1 fruit fly cellular context compared by ENCODE assay signal in the genomic region with DNA sequence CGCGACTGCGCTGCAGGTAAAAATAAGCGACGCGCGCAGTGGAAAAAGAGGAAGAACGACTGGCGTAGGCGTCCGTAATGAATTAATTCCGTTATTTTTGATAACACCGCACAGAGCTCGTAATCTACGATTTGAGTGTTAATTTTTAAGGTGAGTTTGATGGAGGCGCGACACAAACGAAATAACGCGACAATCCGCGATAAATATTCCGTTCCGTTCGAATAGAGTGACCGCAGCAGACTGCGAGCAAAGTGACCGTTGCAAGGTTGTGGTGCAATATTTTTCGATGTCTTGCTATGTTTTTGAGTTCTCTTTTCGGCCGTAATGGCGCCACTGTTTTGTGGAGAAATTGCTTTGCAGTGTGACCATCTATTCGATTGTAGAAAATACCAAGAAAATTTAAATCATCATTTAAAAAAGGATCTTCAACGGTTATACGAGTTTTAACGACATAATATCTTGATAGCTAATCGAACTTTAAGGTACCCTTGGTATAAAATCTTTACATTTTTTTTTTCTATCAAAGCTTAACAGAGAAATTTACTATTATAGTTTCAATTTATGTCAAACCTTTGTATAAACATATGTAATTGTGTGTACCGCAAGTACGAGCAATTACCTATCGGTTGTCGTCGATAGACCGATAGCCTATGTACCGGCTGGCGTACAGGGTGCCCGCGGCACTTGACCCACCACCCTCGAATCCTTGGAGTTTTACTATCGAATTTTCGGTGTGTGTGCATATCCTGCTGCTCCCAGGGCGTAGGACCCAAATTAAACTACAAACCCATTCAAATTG.
TF ChIP-seq lines count a peak whose summit lies in the region.

A gene (minus strand): TSS at position 248 of the 799 bp plus-strand sequence.
A gene (minus strand): TSS at position 248 of the 799 bp plus-strand sequence.
A gene (plus strand): TSS at position 697 of the 799 bp plus-strand sequence.

TF ChIP-seq in whole organism, embryonic, 481 proteins besides CTCF, POLR2A, EP300 and RAD21 (continued from another document):
- TF ChIP-seq Scr (GFP tag; IDR thresholded peaks at IDR 0.05; lab: Robert Waterston, UW; ENCODE audit: partially characterized antibody) (no peak; the same call in none of the 2 replicates), CG18599 (GFP tag; optimal IDR thresholded peaks at IDR 0.05; lab: Kevin White, UChicago) (no peak), CG16779 (GFP tag; IDR thresholded peaks at IDR 0.05; lab: Robert Waterston, UW) (0 out of 2 replicates have a peak, but pooled peaks have one; percentile 25), E2f2 (GFP tag; IDR thresholded peaks at IDR 0.05; lab: Robert Waterston, UW) (peak; percentile 80), CG10209 (GFP tag; optimal IDR thresholded peaks at IDR 0.05; lab: Kevin White, UChicago) (no peak), CG15479 (GFP tag; optimal IDR thresholded peaks at IDR 0.05; lab: Kevin White, UChicago) (peak; percentile 87), emc (GFP tag; optimal IDR thresholded peaks at IDR 0.05; lab: Kevin White, UChicago) (no peak), CG17359 (tag; optimal IDR thresholded peaks at IDR 0.05; lab: Kevin White, UChicago) (peak; percentile 22), CG31388 (GFP tag; optimal IDR thresholded peaks at IDR 0.05; lab: Kevin White, UChicago) (no peak), CG43689 (GFP tag; IDR thresholded peaks at IDR 0.05; lab: Robert Waterston, UW) (no peak), btn (GFP tag; optimal IDR thresholded peaks at IDR 0.05; lab: Kevin White, UChicago) (no peak), CG31365 (tag; optimal IDR thresholded peaks at IDR 0.05; lab: Kevin White, UChicago) (peak; percentile 32), bigmax (GFP tag; optimal IDR thresholded peaks at IDR 0.05; lab: Kevin White, UChicago) (no peak), salm (tag; optimal IDR thresholded peaks at IDR 0.05; lab: Kevin White, UChicago) (peak; percentile 14), crol (GFP tag; IDR thresholded peaks at IDR 0.05; lab: Robert Waterston, UW) (no peak), ac (GFP tag; optimal IDR thresholded peaks at IDR 0.05; lab: Kevin White, UChicago) (peak; percentile 18), CG10147 (GFP tag; optimal IDR thresholded peaks at IDR 0.05; lab: Kevin White, UChicago) (peak; percentile 3), Hsf (GFP tag; optimal IDR thresholded peaks at IDR 0.05; lab: Kevin White, UChicago) (peak; percentile 38), sug (tag; optimal IDR thresholded peaks at IDR 0.05; lab: Kevin White, UChicago) (peak; percentile 52), Tbp (GFP tag; optimal IDR thresholded peaks at IDR 0.05; lab: Kevin White, UChicago) (no peak), phol (tag; optimal IDR thresholded peaks at IDR 0.05; lab: Kevin White, UChicago) (peak; percentile 35), CG6175 (GFP tag; IDR thresholded peaks at IDR 0.05; lab: Robert Waterston, UW) (no peak), slou (GFP tag; optimal IDR thresholded peaks at IDR 0.05; lab: Kevin White, UChicago) (no peak), CG12391 (tag; optimal IDR thresholded peaks at IDR 0.05; lab: Kevin White, UChicago) (peak; percentile 26), Ptx1 (GFP tag; IDR thresholded peaks at IDR 0.05; lab: Robert Waterston, UW) (no peak), CG11456 (GFP tag; IDR thresholded peaks at IDR 0.05; lab: Robert Waterston, UW) (peak; percentile 75), CG6254 (GFP tag; optimal IDR thresholded peaks at IDR 0.05; lab: Kevin White, UChicago) (peak; percentile 99), CG6654 (GFP tag; optimal IDR thresholded peaks at IDR 0.05; lab: Kevin White, UChicago) (no peak), dm (GFP tag; optimal IDR thresholded peaks at IDR 0.05; lab: Kevin White, UChicago) (no peak), hkb (optimal IDR thresholded peaks at IDR 0.05; lab: Kevin White, UChicago) (no peak), hkb (GFP tag; IDR thresholded peaks at IDR 0.05; lab: Robert Waterston, UW) (peak; percentile 12; the same call in 1 of the 2 replicates), bsh (GFP tag; optimal IDR thresholded peaks at IDR 0.05; lab: Kevin White, UChicago) (no peak), CG7372 (GFP tag; IDR thresholded peaks at IDR 0.05; lab: Robert Waterston, UW) (no peak), HLH4C (GFP tag; IDR thresholded peaks at IDR 0.05; lab: Robert Waterston, UW; ENCODE audit: partially characterized antibody) (peak; percentile 60; the same call in 1 of the 3 replicates), onecut (GFP tag; IDR thresholded peaks at IDR 0.05; lab: Robert Waterston, UW) (peak; percentile 37; the same call in 1 of the 2 replicates), sqz (GFP tag; optimal IDR thresholded peaks at IDR 0.05; lab: Kevin White, UChicago) (no peak), CG17829 (tag; optimal IDR thresholded peaks at IDR 0.05; lab: Kevin White, UChicago) (peak; percentile 27), zfh1 (GFP tag; IDR thresholded peaks at IDR 0.05; lab: Robert Waterston, UW) (peak; percentile 21; the same call in 1 of the 3 replicates), oc (tag; optimal IDR thresholded peaks at IDR 0.05; lab: Kevin White, UChicago) (peak; percentile 42), CG15514 (GFP tag; optimal IDR thresholded peaks at IDR 0.05; lab: Kevin White, UChicago) (peak; percentile 71), CG1024 (GFP tag; IDR thresholded peaks at IDR 0.05; lab: Robert Waterston, UW) (no peak), Oli (tag; optimal IDR thresholded peaks at IDR 0.05; lab: Kevin White, UChicago) (no peak), H2.0 (GFP tag; IDR thresholded peaks at IDR 0.05; lab: Robert Waterston, UW) (peak; percentile 44; the same call in 1 of the 2 replicates), CG4328 (GFP tag; optimal IDR thresholded peaks at IDR 0.05; lab: Kevin White, UChicago) (no peak), B-H1 (GFP tag; IDR thresholded peaks at IDR 0.05; lab: Robert Waterston, UW) (no peak; the same call in 2 of the 3 replicates), pho (GFP tag; optimal IDR thresholded peaks at IDR 0.05; lab: Kevin White, UChicago) (no peak), CG11247 (GFP tag; IDR thresholded peaks at IDR 0.05; lab: Robert Waterston, UW) (peak; percentile 57), CG12659 (GFP tag; optimal IDR thresholded peaks at IDR 0.05; lab: Kevin White, UChicago) (peak; percentile 59), gsb-n (tag; optimal IDR thresholded peaks at IDR 0.05; lab: Kevin White, UChicago) (peak; percentile 40), ase (GFP tag; IDR thresholded peaks at IDR 0.05; lab: Robert Waterston, UW) (no peak), pros (GFP tag; optimal IDR thresholded peaks at IDR 0.05; lab: Kevin White, UChicago) (no peak), p53 (GFP tag; optimal IDR thresholded peaks at IDR 0.05; lab: Kevin White, UChicago) (no peak)
